Worm (Caenorhabditis elegans): ENCODE measurements around the gene pitr-5.

The pitr-5 gene

DNA sequence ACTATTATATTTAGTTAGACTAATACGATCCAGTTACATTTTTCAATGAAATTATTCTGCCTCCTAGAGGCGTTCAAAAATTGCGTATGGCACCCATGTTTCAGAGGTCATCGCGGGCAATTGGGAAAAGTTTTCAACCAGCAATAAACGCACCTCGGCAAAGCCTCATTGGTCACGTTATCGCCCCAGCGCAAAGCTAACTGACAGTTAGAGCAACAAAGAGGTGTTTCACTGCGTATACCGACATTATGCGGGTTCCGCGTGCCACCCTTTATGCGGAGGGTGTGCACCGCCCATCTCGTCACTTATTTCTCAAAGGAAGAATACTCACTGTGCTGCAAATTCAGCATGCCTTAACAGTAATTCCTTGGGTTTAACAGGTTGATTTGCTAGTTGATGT is 42.0 kb upstream of the pitr-5 start:
- TF ChIP-seq attf-3 (GFP tag; conservative IDR thresholded peaks at IDR 0.05) (0 out of 2 replicates have a peak, but pooled peaks have one; percentile 29), D2030.7 (GFP tag; IDR thresholded peaks at IDR 0.05) (peak; percentile 93), F49E8.2 (tag; optimal IDR thresholded peaks at IDR 0.05; ENCODE audit: insufficient read depth) (peak; percentile 50), madf-8 (GFP tag; conservative IDR thresholded peaks at IDR 0.05) (peak; percentile 52), repo-1 (tag; optimal IDR thresholded peaks at IDR 0.05) (no peak), ceh-27 (GFP tag; optimal IDR thresholded peaks at IDR 0.05) (no peak), rec-8 (tag; optimal IDR thresholded peaks at IDR 0.05) (peak in 1 of 2 experiments; percentile 3), ekl-4 (GFP tag; IDR thresholded peaks at IDR 0.05) (0 out of 2 replicates have a peak, but pooled peaks have one; percentile 58), ztf-28 (GFP tag; IDR thresholded peaks at IDR 0.05) (0 out of 2 replicates have a peak, but pooled peaks have one; percentile 47), lsy-27 (tag; optimal IDR thresholded peaks at IDR 0.05; ENCODE audit: borderline replicate concordance, insufficient read depth) (no peak), nhr-179 (tag; optimal IDR thresholded peaks at IDR 0.05) (no peak), attf-6 (GFP tag; IDR thresholded peaks at IDR 0.05) (peak; percentile 82), K12H6.12 (tag; optimal IDR thresholded peaks at IDR 0.05) (no peak), bed-1 (GFP tag; IDR thresholded peaks at IDR 0.05) (no peak), nhr-27 (tag; optimal IDR thresholded peaks at IDR 0.05) (no peak), F39B2.1 (GFP tag; IDR thresholded peaks at IDR 0.05) (no peak), let-607 (tag; optimal IDR thresholded peaks at IDR 0.05) (no peak), sptf-2 (GFP tag; optimal IDR thresholded peaks at IDR 0.05) (no peak), fkh-3 (tag; optimal IDR thresholded peaks at IDR 0.05) (peak; percentile 26), xnd-1 (tag; optimal IDR thresholded peaks at IDR 0.05) (peak; percentile 35), lsl-1 (GFP tag; optimal IDR thresholded peaks at IDR 0.05) (peak; percentile 68), Y53G8AR.9 (GFP tag; conservative IDR thresholded peaks at IDR 0.05) (no peak; the same call in 1 of the 2 replicates), T26A5.8 (tag; optimal IDR thresholded peaks at IDR 0.05) (no peak), mel-28 (tag; optimal IDR thresholded peaks at IDR 0.05; ENCODE audit: borderline replicate concordance) (no peak), tbp1 (GFP tag; optimal IDR thresholded peaks at IDR 0.05) (peak; percentile 76), cebp-2 (GFP tag; IDR thresholded peaks at IDR 0.05) (0 out of 2 replicates have a peak, but pooled peaks have one; percentile 27), let-526 (GFP tag; IDR thresholded peaks at IDR 0.05) (no peak), ceh-79 (tag; optimal IDR thresholded peaks at IDR 0.05) (no peak), pbrm-1 (GFP tag; IDR thresholded peaks at IDR 0.05) (peak; percentile 92), aptf-2 (GFP tag; conservative IDR thresholded peaks at IDR 0.05) (no peak), Y79H2A.3 (GFP tag; conservative IDR thresholded peaks at IDR 0.05) (no peak), F55B11.4 (tag; optimal IDR thresholded peaks at IDR 0.05; ENCODE audit: borderline replicate concordance, insufficient read depth) (no peak), nhr-80 (tag; optimal IDR thresholded peaks at IDR 0.05) (peak; percentile 14), B0019.2 (GFP tag; conservative IDR thresholded peaks at IDR 0.05) (0 out of 2 replicates have a peak, but pooled peaks have one; percentile 50), atf-7 (tag; optimal IDR thresholded peaks at IDR 0.05) (peak; percentile 25), hmg-20 (GFP tag; IDR thresholded peaks at IDR 0.05) (peak; percentile 47; the same call in 1 of the 2 replicates), nfyb-1 (GFP tag; IDR thresholded peaks at IDR 0.05) (peak; percentile 89), madf-6 (GFP tag; IDR thresholded peaks at IDR 0.05) (peak; percentile 85), F57C9.4 (tag; optimal IDR thresholded peaks at IDR 0.05) (no peak), egl-44 (GFP tag; IDR thresholded peaks at IDR 0.05) (no peak), Y53F4B.3 (GFP tag; IDR thresholded peaks at IDR 0.05) (no peak), nfya-2 (GFP tag; IDR thresholded peaks at IDR 0.05) (no peak), lir-1 (GFP tag; conservative IDR thresholded peaks at IDR 0.05) (no peak; the same call in 1 of the 2 replicates), C17E4.6 (GFP tag; IDR thresholded peaks at IDR 0.05) (0 out of 2 replicates have a peak, but pooled peaks have one; percentile 47), nfya-1 (tag; optimal IDR thresholded peaks at IDR 0.05; ENCODE audit: borderline replicate concordance, insufficient read depth) (no peak), T07F8.4 (tag; optimal IDR thresholded peaks at IDR 0.05) (no peak), snpc-1.1 (tag; optimal IDR thresholded peaks at IDR 0.05; ENCODE audit: insufficient read depth) (peak; percentile 95)
